Worm (Caenorhabditis elegans) whole organism, L2 larva: ENCODE measurements around the gene C54G10.1.

Experiments used
- C34F6.9 ChIP-seq: fragments of 150-350 bp; optimal IDR thresholded peaks from 2 replicates; lab custom pipeline; 2014; ENCODE audit warnings: missing biosample characterization, missing genetic modification characterization
- F13H6.1 ChIP-seq: sonication (generic microtip); optimal IDR thresholded peaks from 2 replicates; lab custom pipeline; 2016; ENCODE audit warnings: missing genetic modification characterization, missing compliant biosample characterization
- R02D3.7 ChIP-seq: fragments of 150-350 bp; optimal IDR thresholded peaks from 2 replicates; lab custom pipeline; 2014; ENCODE audit warnings: missing biosample characterization, missing genetic modification characterization
- Y55F3AM.14 ChIP-seq: fragments of 200-800 bp; sonication (Bioruptor generic); optimal IDR thresholded peaks from 2 replicates; lab custom pipeline; 2018; ENCODE audit warnings: mild to moderate bottlenecking, missing genetic modification characterization, missing compliant biosample characterization
- ZK546.5 ChIP-seq: sonication (generic microtip); optimal IDR thresholded peaks from 2 replicates; lab custom pipeline; 2017; ENCODE audit warnings: missing biosample characterization, missing genetic modification characterization
- alr-1 ChIP-seq: fragments of 150-350 bp; optimal IDR thresholded peaks from 2 replicates; lab custom pipeline; 2014; ENCODE audit warnings: missing biosample characterization, missing genetic modification characterization
- ama-1 ChIP-seq: fragments of 150-350 bp; optimal IDR thresholded peaks from 2 replicates; lab custom pipeline; 2018; ENCODE audit warnings: inconsistent platforms
- blmp-1 ChIP-seq: sonication (generic microtip); optimal IDR thresholded peaks from 2 replicates; lab custom pipeline; 2017; ENCODE audit warnings: missing genetic modification characterization, mild to moderate bottlenecking, missing compliant biosample characterization, antibody characterized with exemption, moderate library complexity; ENCODE audit not compliant: insufficient read depth
- ceh-82 ChIP-seq: fragments of 150-350 bp; optimal IDR thresholded peaks from 2 replicates; lab custom pipeline; 2014; ENCODE audit warnings: missing biosample characterization, missing genetic modification characterization
- crh-2 ChIP-seq: sonication (generic microtip); optimal IDR thresholded peaks from 2 replicates; lab custom pipeline; 2017; ENCODE audit warnings: missing biosample characterization, missing genetic modification characterization
- dmd-4 ChIP-seq: sonication (generic microtip); optimal IDR thresholded peaks from 2 replicates; lab custom pipeline; 2017; ENCODE audit warnings: missing biosample characterization, missing genetic modification characterization
- egl-27 ChIP-seq: sonication (generic microtip); optimal IDR thresholded peaks from 3 replicates; lab custom pipeline; 2017; ENCODE audit warnings: missing biosample characterization, missing genetic modification reagents, missing genetic modification characterization
- elt-1 ChIP-seq: fragments of 150-350 bp; optimal IDR thresholded peaks from 2 replicates; lab custom pipeline; 2014; ENCODE audit warnings: missing biosample characterization, missing genetic modification characterization
- fos-1 ChIP-seq: fragments of 150-350 bp; optimal IDR thresholded peaks from 2 replicates; lab custom pipeline; 2014; ENCODE audit warnings: missing biosample characterization, missing genetic modification characterization
- gmeb-1 ChIP-seq: fragments of 150-350 bp; optimal IDR thresholded peaks from 2 replicates; lab custom pipeline; 2014; ENCODE audit warnings: missing biosample characterization, missing genetic modification characterization
- lin-39 ChIP-seq: fragments of 150-350 bp; optimal IDR thresholded peaks from 2 replicates; lab custom pipeline; 2014; ENCODE audit warnings: missing biosample characterization, missing genetic modification reagents, missing genetic modification characterization
- lsy-2 ChIP-seq, 2 experiments: fragments of 150-350 bp in 1 of 2; sonication (generic microtip) in 1 of 2; optimal IDR thresholded peaks; 2 replicates each; lab custom pipeline; 2014 to 2017; ENCODE audit warnings: missing biosample characterization in 2 of 2, missing genetic modification characterization in 2 of 2
- mab-5 ChIP-seq: fragments of 150-350 bp; optimal IDR thresholded peaks from 2 replicates; lab custom pipeline; 2014; ENCODE audit warnings: missing biosample characterization, missing genetic modification characterization
- nhr-11 ChIP-seq: fragments of 150-350 bp; optimal IDR thresholded peaks from 2 replicates; lab custom pipeline; 2014; ENCODE audit warnings: missing biosample characterization, missing genetic modification characterization
- nhr-12 ChIP-seq: fragments of 150-350 bp; optimal IDR thresholded peaks from 2 replicates; lab custom pipeline; 2014; ENCODE audit warnings: missing biosample characterization, missing genetic modification characterization
- nhr-129 ChIP-seq: fragments of 150-350 bp; optimal IDR thresholded peaks from 2 replicates; lab custom pipeline; 2014; ENCODE audit warnings: missing biosample characterization, missing genetic modification characterization
- nhr-237 ChIP-seq: fragments of 150-350 bp; optimal IDR thresholded peaks from 2 replicates; lab custom pipeline; 2014; ENCODE audit warnings: missing biosample characterization, missing genetic modification characterization
- nhr-25 ChIP-seq: fragments of 150-350 bp; sonication (generic microtip); optimal IDR thresholded peaks from 3 replicates; lab custom pipeline; 2014; ENCODE audit warnings: missing biosample characterization, missing genetic modification characterization
- nhr-6 ChIP-seq: fragments of 150-350 bp; optimal IDR thresholded peaks from 2 replicates; lab custom pipeline; 2014; ENCODE audit warnings: missing biosample characterization, missing genetic modification characterization
- peb-1 ChIP-seq: fragments of 150-350 bp; optimal IDR thresholded peaks from 2 replicates; lab custom pipeline; 2014; ENCODE audit warnings: missing biosample characterization, missing genetic modification characterization
- sem-4 ChIP-seq: fragments of 150-350 bp; optimal IDR thresholded peaks from 2 replicates; lab custom pipeline; 2014; ENCODE audit warnings: missing biosample characterization, missing genetic modification reagents, missing genetic modification characterization
- skn-1 ChIP-seq: sonication (generic microtip); optimal IDR thresholded peaks from 2 replicates; lab custom pipeline; 2017; ENCODE audit warnings: missing biosample characterization, missing genetic modification characterization
- sma-3 ChIP-seq: sonication (generic microtip); optimal IDR thresholded peaks from 2 replicates; lab custom pipeline; 2016; ENCODE audit warnings: missing genetic modification reagents, missing genetic modification characterization, missing compliant biosample characterization
- sma-9 ChIP-seq, 2 experiments: fragments of 150-350 bp in 1 of 2; sonication (generic microtip) in 1 of 2; optimal IDR thresholded peaks; 2 replicates each; lab custom pipeline; 2014 to 2016; ENCODE audit warnings: missing genetic modification characterization in 2 of 2, mild to moderate bottlenecking in 1 of 2, missing biosample characterization in 1 of 2, missing compliant biosample characterization in 1 of 2, missing genetic modification reagents in 1 of 2, moderate library complexity in 1 of 2
- snpc-4 ChIP-seq: fragments of 150-350 bp; optimal IDR thresholded peaks from 2 replicates; lab custom pipeline; 2014; ENCODE audit warnings: missing biosample characterization, missing genetic modification characterization
- unc-39 ChIP-seq: fragments of 150-350 bp; optimal IDR thresholded peaks from 2 replicates; lab custom pipeline; 2014; ENCODE audit warnings: missing biosample characterization, missing genetic modification characterization
- unc-55 ChIP-seq: fragments of 150-350 bp; sonication (generic microtip); optimal IDR thresholded peaks from 3 replicates; lab custom pipeline; 2014; ENCODE audit warnings: missing biosample characterization, missing genetic modification reagents, missing genetic modification characterization
- unc-62 ChIP-seq: fragments of 150-350 bp; optimal IDR thresholded peaks from 2 replicates; lab custom pipeline; 2014; ENCODE audit warnings: missing biosample characterization, missing genetic modification reagents, missing genetic modification characterization
- ztf-1 ChIP-seq: fragments of 200-800 bp; sonication (Bioruptor generic); conservative IDR thresholded peaks from 2 replicates; pipeline ENCODE4 v1.3.6; 2022; ENCODE audit warnings: missing genetic modification characterization, missing compliant biosample characterization
- ztf-11 ChIP-seq: sonication (generic microtip); optimal IDR thresholded peaks from 2 replicates; lab custom pipeline; 2017; ENCODE audit warnings: missing biosample characterization, missing genetic modification characterization

Gene C54G10.1

ce11 chrV:14642016-14642415 lies 1.1 kb downstream of the C54G10.1 start:
- TF ChIP-seq ZK546.5 (no peak), elt-1 (no peak), unc-39 (no peak), gmeb-1 (tag; lab: Kevin White, UChicago) (no peak), lsy-2 (tag; optimal IDR thresholded peaks at IDR 0.05; lab: Kevin White, UChicago) (no peak), nhr-11 (no peak), ztf-11 (tag; lab: Kevin White, UChicago) (no peak), nhr-129 (no peak), alr-1 (tag; lab: Kevin White, UChicago) (no peak), nhr-25 (tag; lab: Kevin White, UChicago) (no peak), R02D3.7 (tag; lab: Kevin White, UChicago) (no peak), unc-62 (GFP tag; lab: Kevin White, UChicago) (no peak), peb-1 (tag; lab: Kevin White, UChicago) (no peak)

DNA sequence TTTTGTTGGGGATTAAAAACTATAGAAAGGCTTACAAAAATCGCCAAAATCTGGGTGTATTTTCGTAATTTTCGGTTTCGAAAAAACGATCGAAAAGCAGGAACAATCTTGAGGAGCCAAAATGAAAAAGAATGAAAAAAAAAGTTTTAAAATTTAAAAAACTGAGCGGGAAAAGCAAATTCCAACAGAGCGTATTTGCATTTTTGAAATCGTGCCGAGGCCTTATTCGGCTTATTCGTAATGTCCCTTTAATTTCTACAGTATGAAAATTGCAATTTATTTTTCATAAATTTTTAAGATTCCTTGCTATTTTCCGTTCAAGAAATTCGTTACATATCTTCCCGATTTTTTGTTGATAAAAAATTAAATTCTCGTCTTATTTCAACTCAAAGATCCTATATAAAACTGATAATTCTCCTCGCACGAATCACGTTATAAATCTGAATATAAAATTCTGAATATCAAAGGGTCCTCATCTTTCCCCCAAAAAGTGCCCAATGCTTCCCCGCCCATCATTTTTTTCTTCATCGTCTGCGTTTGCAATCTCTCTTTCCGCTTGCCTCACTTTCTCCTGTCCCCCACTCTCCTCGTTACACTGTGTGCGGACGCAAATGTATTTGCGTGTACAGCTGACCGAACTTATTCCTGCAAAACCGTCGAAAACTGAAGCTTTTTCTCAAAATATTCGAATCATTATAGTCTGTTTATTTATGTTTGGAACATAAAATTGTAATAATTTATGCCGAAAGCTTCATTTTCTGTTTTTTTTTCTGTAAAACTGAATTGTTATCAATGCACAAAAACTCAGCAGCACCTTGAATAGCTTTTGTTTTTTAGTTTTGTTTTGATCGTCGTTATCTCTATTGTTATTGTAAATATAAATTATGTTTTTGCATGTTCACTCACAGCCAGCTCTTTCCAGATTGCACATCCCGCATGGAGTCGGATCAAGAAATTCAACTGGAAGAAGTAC lies 5.2 kb downstream of the C54G10.1 start, which contains the start of the genes rfc-1 and pmp-3:
rfc-1 (minus strand) TSS at position 163 of the 973 bp plus-strand sequence.
pmp-3 (plus strand) TSS at position 923 of the 973 bp plus-strand sequence.
- TF ChIP-seq nhr-25 (tag; lab: Kevin White, UChicago) (peak; percentile 13), unc-62 (GFP tag; lab: Kevin White, UChicago) (no peak), C34F6.9 (peak; percentile 39), unc-55 (peak; percentile 51), unc-39 (no peak), nhr-12 (no peak), mab-5 (tag; lab: Kevin White, UChicago) (no peak), alr-1 (tag; lab: Kevin White, UChicago) (no peak), nhr-129 (peak; percentile 16), F13H6.1 (tag; lab: Kevin White, UChicago) (peak; percentile 10), nhr-6 (no peak), sma-3 (GFP tag; lab: Kevin White, UChicago) (no peak), blmp-1 (tag; lab: Kevin White, UChicago) (peak; percentile 52), gmeb-1 (tag; lab: Kevin White, UChicago) (peak; percentile 84), fos-1 (peak; percentile 21), skn-1 (peak; percentile 2), sem-4 (no peak), crh-2 (no peak), ztf-1 (no peak), Y55F3AM.14 (GFP tag; lab: Kevin White, UChicago) (no peak)

- TF ChIP-seq lsy-2 (tag; optimal IDR thresholded peaks at IDR 0.05; lab: Kevin White, UChicago), result no peak
- TF ChIP-seq dmd-4 (tag; lab: Kevin White, UChicago), result no peak
- TF ChIP-seq ztf-11 (tag; lab: Kevin White, UChicago), result no peak
- no peak for TF ChIP-seq ceh-82 (tag; lab: Kevin White, UChicago)
- TF ChIP-seq ama-1 (lab: Kevin White, UChicago), result no peak
- TF ChIP-seq Y55F3AM.14 (GFP tag; lab: Kevin White, UChicago), result no peak
- TF ChIP-seq ztf-1, result no peak
- no peak for TF ChIP-seq blmp-1 (tag; lab: Kevin White, UChicago)
- no peak for TF ChIP-seq nhr-237 (tag; lab: Kevin White, UChicago)
Observed at ce11 chrV:14648825-14649224, 7.9 kb downstream of the C54G10.1 start.

DNA sequence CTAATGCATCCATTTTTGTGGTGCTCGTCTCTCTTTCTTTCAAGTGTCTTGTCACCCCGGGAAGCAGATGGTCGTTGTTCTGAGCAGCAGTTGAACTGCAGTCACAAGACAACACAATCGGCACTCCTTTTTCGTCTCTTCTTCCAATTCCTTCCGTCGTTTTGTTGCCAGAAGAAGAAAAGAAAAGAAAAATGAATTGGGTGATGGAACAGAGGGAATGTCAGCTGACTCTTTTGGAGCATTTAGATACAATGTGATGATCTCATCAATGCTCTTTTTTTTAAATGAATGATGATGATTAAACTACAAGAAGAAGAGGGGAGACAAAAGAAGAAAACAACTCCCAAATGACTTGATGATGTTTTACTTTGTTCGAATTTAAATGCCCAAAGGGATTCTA lies 9.0 kb downstream of the C54G10.1 start:
- TF ChIP-seq dmd-4 (tag; lab: Kevin White, UChicago), result no peak
- peak; percentile 58 for TF ChIP-seq nhr-129
- TF ChIP-seq mab-5 (tag; lab: Kevin White, UChicago), result peak; percentile 27
- TF ChIP-seq alr-1 (tag; lab: Kevin White, UChicago), result no peak
- TF ChIP-seq egl-27, result no peak
- TF ChIP-seq elt-1, result no peak
- TF ChIP-seq unc-62 (GFP tag; lab: Kevin White, UChicago), result no peak
- TF ChIP-seq sma-9 (GFP tag; optimal IDR thresholded peaks at IDR 0.05; lab: Kevin White, UChicago), result peak; percentile 6
- no peak for TF ChIP-seq sma-9 (tag; optimal IDR thresholded peaks at IDR 0.05; lab: Kevin White, UChicago)
- TF ChIP-seq sem-4, result peak; percentile 31
- no peak for TF ChIP-seq snpc-4 (tag; lab: Kevin White, UChicago)
- peak; percentile 1 for TF ChIP-seq lin-39 (tag; lab: Kevin White, UChicago)
- peak; percentile 62 for TF ChIP-seq C34F6.9
- no peak for TF ChIP-seq gmeb-1 (tag; lab: Kevin White, UChicago)
- TF ChIP-seq lsy-2 (tag; optimal IDR thresholded peaks at IDR 0.05; lab: Kevin White, UChicago), result peak in 1 of 2 experiments; percentile 47
